Fruit fly (Drosophila melanogaster): ENCODE results near the gene NUCB1.
A peak's percentile ranks its signal among the peaks of the same experiment; 100 is the strongest.

The NUCB1 gene

dm6 chr3L:17757156-17758083, 44.7 kb downstream of the NUCB1 start (continued):
- peak; percentile 63 for TF ChIP-seq CG15479 (GFP tag; optimal IDR thresholded peaks at IDR 0.05)
- TF ChIP-seq hkb (optimal IDR thresholded peaks at IDR 0.05), result no peak
- TF ChIP-seq hkb (GFP tag; IDR thresholded peaks at IDR 0.05), result peak; percentile 80
- no peak for TF ChIP-seq Dip2 (GFP tag; IDR thresholded peaks at IDR 0.05)
- no peak for TF ChIP-seq CkIIα-i1 (GFP tag; IDR thresholded peaks at IDR 0.05)
- TF ChIP-seq fu2 (GFP tag; optimal IDR thresholded peaks at IDR 0.05), result no peak
- TF ChIP-seq nom (GFP tag; optimal IDR thresholded peaks at IDR 0.05), result no peak
- no peak for TF ChIP-seq CG8478 (optimal IDR thresholded peaks at IDR 0.05)
- TF ChIP-seq unpg (GFP tag; optimal IDR thresholded peaks at IDR 0.05), result peak; percentile 82
- TF ChIP-seq Drgx (GFP tag; IDR thresholded peaks at IDR 0.05), result peak; percentile 36; the same call in 1 of the 2 replicates
- peak; percentile 45; the same call in 1 of the 2 replicates for TF ChIP-seq CG1024 (GFP tag; IDR thresholded peaks at IDR 0.05)
- peak; percentile 75 for TF ChIP-seq Med (GFP tag)
- no peak for TF ChIP-seq Ravus (GFP tag; IDR thresholded peaks at IDR 0.05)
- TF ChIP-seq sima (GFP tag; optimal IDR thresholded peaks at IDR 0.05), result no peak
- no peak for TF ChIP-seq zen2 (GFP tag; IDR thresholded peaks at IDR 0.05; ENCODE audit: partially characterized antibody)
- peak; percentile 86 for TF ChIP-seq CG16815 (GFP tag; optimal IDR thresholded peaks at IDR 0.05)
- peak; percentile 72; the same call in 2 of the 3 replicates for TF ChIP-seq CG34422 (GFP tag; IDR thresholded peaks at IDR 0.05)
- no peak for TF ChIP-seq Dip3 (GFP tag; optimal IDR thresholded peaks at IDR 0.05)
- no peak for TF ChIP-seq CG13894 (tag; optimal IDR thresholded peaks at IDR 0.05)
- no peak for TF ChIP-seq CG4854 (GFP tag; optimal IDR thresholded peaks at IDR 0.05)
- TF ChIP-seq pan (optimal IDR thresholded peaks at IDR 0.05), result no peak
- TF ChIP-seq pan (GFP tag; optimal IDR thresholded peaks at IDR 0.05 in 1 of 2, IDR thresholded peaks at IDR 0.05 in 1 of 2), result peak in 1 of 2 experiments; percentile 37
- TF ChIP-seq MESR4 (GFP tag; optimal IDR thresholded peaks at IDR 0.05), result no peak
- TF ChIP-seq tgo (GFP tag; IDR thresholded peaks at IDR 0.05), result peak; percentile 54
- no peak for TF ChIP-seq CG10321 (GFP tag; IDR thresholded peaks at IDR 0.05)
- no peak for TF ChIP-seq zfh2 (GFP tag; optimal IDR thresholded peaks at IDR 0.05)
- peak; percentile 75 for TF ChIP-seq CG11093 (GFP tag; IDR thresholded peaks at IDR 0.05)
- peak; percentile 55 for TF ChIP-seq CG12236 (GFP tag; optimal IDR thresholded peaks at IDR 0.05)
- TF ChIP-seq D19B (GFP tag; optimal IDR thresholded peaks at IDR 0.05), result no peak
- TF ChIP-seq CG3065 (GFP tag; optimal IDR thresholded peaks at IDR 0.05), result peak; percentile 51
- peak; percentile 38; the same call in 1 of the 2 replicates for TF ChIP-seq ssp (GFP tag; IDR thresholded peaks at IDR 0.05)
- TF ChIP-seq CG12071 (GFP tag; optimal IDR thresholded peaks at IDR 0.05), result no peak
- TF ChIP-seq H15 (GFP tag; IDR thresholded peaks at IDR 0.05), result peak; percentile 64; the same call in 1 of the 3 replicates
- TF ChIP-seq CG10366 (GFP tag; IDR thresholded peaks at IDR 0.05), result peak; percentile 49; the same call in 1 of the 2 replicates
- peak; percentile 63 for TF ChIP-seq cato (GFP tag; optimal IDR thresholded peaks at IDR 0.05; ENCODE audit: borderline replicate concordance)
- peak; percentile 54; the same call in 2 of the 3 replicates for TF ChIP-seq B-H1 (GFP tag; IDR thresholded peaks at IDR 0.05)
- TF ChIP-seq bigmax (GFP tag; optimal IDR thresholded peaks at IDR 0.05), result no peak
- TF ChIP-seq ttk (GFP tag; IDR thresholded peaks at IDR 0.05), result peak; percentile 47; the same call in 1 of the 2 replicates
- peak; percentile 77 for TF ChIP-seq Lhr (GFP tag; optimal IDR thresholded peaks at IDR 0.05)
- no peak for TF ChIP-seq Rfx (GFP tag; IDR thresholded peaks at IDR 0.05)
- TF ChIP-seq vfl (GFP tag; optimal IDR thresholded peaks at IDR 0.05), result no peak
- no peak for TF ChIP-seq ftz-f1 (GFP tag; optimal IDR thresholded peaks at IDR 0.05)
- peak; percentile 69 for TF ChIP-seq CG11723 (GFP tag; optimal IDR thresholded peaks at IDR 0.05)
- TF ChIP-seq Ada2b (GFP tag; IDR thresholded peaks at IDR 0.05), result peak; percentile 37; the same call in 1 of the 2 replicates
- TF ChIP-seq CG9609 (GFP tag; optimal IDR thresholded peaks at IDR 0.05), result peak; percentile 32
- peak; percentile 54 for TF ChIP-seq CG8944 (GFP tag; optimal IDR thresholded peaks at IDR 0.05)
- no peak for TF ChIP-seq Dad (GFP tag; optimal IDR thresholded peaks at IDR 0.05)
- TF ChIP-seq trem (tag; optimal IDR thresholded peaks at IDR 0.05), result peak; percentile 82
- peak; percentile 46 for TF ChIP-seq gt (GFP tag; IDR thresholded peaks at IDR 0.05)
- TF ChIP-seq CG6175 (GFP tag; IDR thresholded peaks at IDR 0.05), result no peak

All from whole organism, embryonic.